Worm (Caenorhabditis elegans) whole organism, L1 larva: ENCODE data around the gene folt-2.

Experiments used
- C04F5.9 ChIP-seq: sonication (generic microtip); optimal IDR thresholded peaks from 2 replicates; lab custom pipeline; 2016; ENCODE audit warnings: missing genetic modification characterization, missing compliant biosample characterization
- C16A3.4 ChIP-seq: fragments of 150-350 bp; optimal IDR thresholded peaks from 2 replicates; lab custom pipeline; 2014; ENCODE audit warnings: missing biosample characterization, missing genetic modification characterization
- C34B4.2 ChIP-seq: sonication (generic microtip); optimal IDR thresholded peaks from 2 replicates; lab custom pipeline; 2017; ENCODE audit warnings: mild to moderate bottlenecking, missing genetic modification characterization, missing compliant biosample characterization
- Y116A8C.19 ChIP-seq: sonication (generic microtip); optimal IDR thresholded peaks from 2 replicates; lab custom pipeline; 2016; ENCODE audit warnings: missing compliant biosample characterization, missing genetic modification characterization, borderline replicate concordance
- aha-1 ChIP-seq: fragments of 150-350 bp; optimal IDR thresholded peaks from 2 replicates; lab custom pipeline; 2014; ENCODE audit warnings: missing biosample characterization, missing genetic modification characterization
- aly-2 ChIP-seq: fragments of 150-350 bp; optimal IDR thresholded peaks from 2 replicates; lab custom pipeline; 2014; ENCODE audit warnings: missing biosample characterization, missing genetic modification characterization
- ceh-82 ChIP-seq, 3 experiments: fragments of 150-350 bp in 1 of 3; sonication (generic microtip) in 2 of 3; optimal IDR thresholded peaks; 2 replicates each; lab custom pipeline; 2014 to 2017; ENCODE audit warnings: missing biosample characterization in 3 of 3, missing genetic modification characterization in 3 of 3
- ceh-90 ChIP-seq: sonication (generic microtip); optimal IDR thresholded peaks from 2 replicates; lab custom pipeline; 2016; ENCODE audit warnings: missing genetic modification characterization, missing compliant biosample characterization
- ces-1 ChIP-seq: fragments of 150-350 bp; optimal IDR thresholded peaks from 2 replicates; lab custom pipeline; 2014; ENCODE audit warnings: missing biosample characterization, missing genetic modification reagents, missing genetic modification characterization
- dsc-1 ChIP-seq: sonication (generic microtip); optimal IDR thresholded peaks from 2 replicates; lab custom pipeline; 2016; ENCODE audit warnings: mild to moderate bottlenecking, missing genetic modification characterization, missing compliant biosample characterization
- efl-3 ChIP-seq: fragments of 200-800 bp; sonication (Bioruptor generic); optimal IDR thresholded peaks from 2 replicates; lab custom pipeline; 2018; ENCODE audit warnings: mild to moderate bottlenecking, missing genetic modification characterization, missing compliant biosample characterization
- egl-13 ChIP-seq: sonication (generic microtip); optimal IDR thresholded peaks from 2 replicates; lab custom pipeline; 2016; ENCODE audit warnings: missing genotype, missing genetic modification reagents, missing genetic modification characterization, missing compliant biosample characterization
- egl-27 ChIP-seq, 2 experiments: fragments of 150-350 bp in 1 of 2; sonication (generic microtip); optimal IDR thresholded peaks; 3 replicates each; lab custom pipeline; 2017 to 2018; ENCODE audit warnings: missing biosample characterization in 2 of 2, missing genetic modification characterization in 2 of 2, missing genetic modification reagents in 2 of 2
- fkh-4 ChIP-seq: sonication (generic microtip); optimal IDR thresholded peaks from 2 replicates; lab custom pipeline; 2016; ENCODE audit warnings: missing compliant biosample characterization, missing genetic modification characterization, borderline replicate concordance
- hlh-17 ChIP-seq: fragments of 200-800 bp; sonication (Bioruptor generic); optimal IDR thresholded peaks from 2 replicates; lab custom pipeline; 2018; ENCODE audit warnings: missing genetic modification characterization, mild to moderate bottlenecking, missing compliant biosample characterization, moderate library complexity, borderline replicate concordance
- hlh-4 ChIP-seq: sonication (generic microtip); optimal IDR thresholded peaks from 2 replicates; lab custom pipeline; 2016; ENCODE audit warnings: mild to moderate bottlenecking, missing genetic modification characterization, missing compliant biosample characterization
- irx-1 ChIP-seq: sonication (generic microtip); optimal IDR thresholded peaks from 2 replicates; lab custom pipeline; 2016; ENCODE audit warnings: missing genetic modification characterization, missing compliant biosample characterization
- lin-14 ChIP-seq: fragments of 200-800 bp; sonication (Bioruptor generic); optimal IDR thresholded peaks from 2 replicates; lab custom pipeline; 2018; ENCODE audit warnings: mild to moderate bottlenecking, missing genetic modification characterization, moderate library complexity, missing compliant biosample characterization
- lir-3 ChIP-seq: sonication (generic microtip); optimal IDR thresholded peaks from 2 replicates; lab custom pipeline; 2016; ENCODE audit warnings: mild to moderate bottlenecking, missing genetic modification characterization, moderate library complexity, missing compliant biosample characterization; ENCODE audit not compliant: poor library complexity
- lsy-2 ChIP-seq, 2 experiments: fragments of 150-350 bp; optimal IDR thresholded peaks; 2 replicates each; lab custom pipeline; 2014; ENCODE audit warnings: missing biosample characterization in 2 of 2, missing genetic modification characterization in 2 of 2
- mdl-1 ChIP-seq, 2 experiments: fragments of 150-350 bp; optimal IDR thresholded peaks; 2 replicates each; lab custom pipeline; 2014 to 2017; ENCODE audit warnings: missing biosample characterization in 2 of 2, missing genetic modification characterization in 2 of 2, inconsistent platforms in 1 of 2
- nhr-11 ChIP-seq: fragments of 150-350 bp; optimal IDR thresholded peaks from 2 replicates; lab custom pipeline; 2014; ENCODE audit warnings: missing biosample characterization, missing genetic modification characterization
- nhr-19 ChIP-seq: fragments of 200-800 bp; sonication (Bioruptor generic); conservative IDR thresholded peaks from 2 replicates; pipeline ENCODE4 v1.3.6; 2022; ENCODE audit warnings: missing genetic modification characterization, missing compliant biosample characterization
- nhr-20 ChIP-seq: sonication (generic microtip); optimal IDR thresholded peaks from 2 replicates; lab custom pipeline; 2016; ENCODE audit warnings: mild to moderate bottlenecking, missing genetic modification characterization, missing compliant biosample characterization
- nhr-237 ChIP-seq: fragments of 150-350 bp; optimal IDR thresholded peaks from 2 replicates; lab custom pipeline; 2014; ENCODE audit warnings: missing biosample characterization, missing genetic modification characterization
- nhr-28 ChIP-seq: fragments of 150-350 bp; optimal IDR thresholded peaks from 2 replicates; lab custom pipeline; 2014; ENCODE audit warnings: missing biosample characterization, missing genetic modification characterization
- nhr-76 ChIP-seq: sonication (generic microtip); optimal IDR thresholded peaks from 2 replicates; lab custom pipeline; 2017; ENCODE audit warnings: missing biosample characterization, missing genetic modification characterization
- nhr-77 ChIP-seq: fragments of 150-350 bp; optimal IDR thresholded peaks from 2 replicates; lab custom pipeline; 2014; ENCODE audit warnings: missing biosample characterization, missing genetic modification characterization
- nhr-90 ChIP-seq: sonication (generic microtip); optimal IDR thresholded peaks from 2 replicates; lab custom pipeline; 2016; ENCODE audit warnings: mild to moderate bottlenecking, missing genetic modification characterization, missing compliant biosample characterization; ENCODE audit not compliant: poor library complexity
- pqm-1 ChIP-seq: sonication (generic microtip); optimal IDR thresholded peaks from 3 replicates; lab custom pipeline; 2017; ENCODE audit warnings: missing biosample characterization, missing genetic modification characterization
- rnt-1 ChIP-seq: sonication (generic microtip); optimal IDR thresholded peaks from 2 replicates; lab custom pipeline; 2016; ENCODE audit warnings: mild to moderate bottlenecking, missing genetic modification characterization, moderate library complexity, missing compliant biosample characterization
- snpc-4 ChIP-seq: fragments of 150-350 bp; optimal IDR thresholded peaks from 2 replicates; lab custom pipeline; 2014; ENCODE audit warnings: missing biosample characterization, missing genetic modification characterization
- sup-37 ChIP-seq: fragments of 200-800 bp; sonication (Bioruptor generic); optimal IDR thresholded peaks from 2 replicates; lab custom pipeline; 2018; ENCODE audit warnings: mild to moderate bottlenecking, missing genetic modification characterization, missing compliant biosample characterization
- swsn-7 ChIP-seq: sonication (generic microtip); optimal IDR thresholded peaks from 2 replicates; lab custom pipeline; 2016; ENCODE audit warnings: missing genetic modification characterization, missing compliant biosample characterization
- tlp-1 ChIP-seq: fragments of 150-350 bp; optimal IDR thresholded peaks from 2 replicates; lab custom pipeline; 2014; ENCODE audit warnings: missing biosample characterization, missing genetic modification characterization
- unc-62 ChIP-seq: fragments of 150-350 bp; optimal IDR thresholded peaks from 2 replicates; lab custom pipeline; 2014; ENCODE audit warnings: missing biosample characterization, missing genetic modification reagents, missing genetic modification characterization
- unc-86 ChIP-seq: sonication (generic microtip); optimal IDR thresholded peaks from 2 replicates; lab custom pipeline; 2016; ENCODE audit warnings: missing genetic modification characterization, missing compliant biosample characterization
- zag-1 ChIP-seq: fragments of 150-350 bp; optimal IDR thresholded peaks from 2 replicates; lab custom pipeline; 2014; ENCODE audit warnings: missing biosample characterization, missing genetic modification characterization
- zip-4 ChIP-seq: fragments of 200-800 bp; sonication (Bioruptor generic); optimal IDR thresholded peaks from 2 replicates; lab custom pipeline; 2018; ENCODE audit warnings: mild to moderate bottlenecking, missing genetic modification characterization, moderate library complexity, missing compliant biosample characterization
- ztf-11 ChIP-seq, 2 experiments: sonication (generic microtip); optimal IDR thresholded peaks; 2 replicates each; lab custom pipeline; 2016 to 2017; ENCODE audit warnings: missing genetic modification characterization in 2 of 2, missing biosample characterization in 1 of 2, missing compliant biosample characterization in 1 of 2
- ztf-4 ChIP-seq: fragments of 150-350 bp; optimal IDR thresholded peaks from 2 replicates; lab custom pipeline; 2014; ENCODE audit warnings: missing biosample characterization, missing genetic modification characterization

Gene folt-2

DNA sequence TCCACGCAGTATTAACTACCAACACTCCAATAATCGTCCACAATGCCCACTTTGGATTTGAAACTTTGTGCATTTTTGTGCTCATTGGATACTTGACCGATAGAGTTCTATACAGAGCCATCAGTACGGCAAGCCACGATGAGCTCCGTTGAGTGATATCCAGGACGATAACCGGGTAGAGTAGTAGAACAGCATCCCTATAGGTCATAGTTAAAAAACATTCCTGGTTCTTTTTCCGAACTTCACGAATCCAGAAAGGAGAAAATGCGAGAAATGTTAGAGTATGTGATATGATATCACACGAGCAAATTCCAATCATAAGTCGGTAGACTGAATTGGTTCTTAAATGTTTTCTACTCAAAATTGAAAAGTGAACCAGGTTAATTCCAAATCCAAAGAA, 12.9 kb upstream of the folt-2 start:
- no peak for TF ChIP-seq unc-86 (tag; lab: Kevin White, UChicago)
- TF ChIP-seq, all 84 proteins: peak for 0

DNA sequence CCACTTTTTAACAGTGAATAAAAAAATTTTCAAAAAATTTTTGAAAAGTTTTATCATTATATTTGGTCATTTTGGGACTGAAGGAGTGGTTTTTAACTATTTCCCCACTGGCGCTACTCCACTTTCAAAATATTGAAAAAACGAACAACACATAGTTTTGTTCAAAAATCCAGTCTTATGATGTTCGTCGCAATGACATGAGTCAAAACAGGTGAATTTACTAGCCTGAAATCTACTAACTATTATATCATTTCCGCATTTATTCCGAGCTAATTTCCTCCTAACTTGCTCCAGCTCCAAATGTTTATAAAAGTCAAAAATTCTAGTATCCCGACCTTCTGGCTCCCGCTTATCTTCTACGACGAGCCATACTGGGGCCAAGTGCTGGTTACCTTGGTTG, 9.0 kb upstream of the folt-2 start, which contains the start of gene sre-24:
Gene sre-24, plus strand, starts transcription at position 301 of the 400 bp plus-strand sequence.
- no peak for TF ChIP-seq nhr-11 (tag; lab: Kevin White, UChicago)
- TF ChIP-seq C04F5.9 (tag; lab: Kevin White, UChicago): no peak
- TF ChIP-seq snpc-4 (tag; lab: Kevin White, UChicago): no peak
- TF ChIP-seq nhr-19: no peak
- no peak for TF ChIP-seq C16A3.4 (tag; lab: Kevin White, UChicago)
- no peak for TF ChIP-seq hlh-17 (GFP tag; lab: Kevin White, UChicago)
- TF ChIP-seq ztf-11 (tag; optimal IDR thresholded peaks at IDR 0.05; lab: Kevin White, UChicago): no peak
- no peak for TF ChIP-seq zip-4 (GFP tag; lab: Kevin White, UChicago)
- TF ChIP-seq aly-2 (tag; lab: Kevin White, UChicago): no peak
- no peak for TF ChIP-seq efl-3 (GFP tag; lab: Kevin White, UChicago)
- TF ChIP-seq irx-1 (tag; lab: Kevin White, UChicago): no peak
- TF ChIP-seq sup-37 (GFP tag; lab: Kevin White, UChicago): no peak
- no peak for TF ChIP-seq lir-3 (tag; lab: Kevin White, UChicago)
- no peak for TF ChIP-seq hlh-4
- TF ChIP-seq swsn-7: no peak
- no peak for TF ChIP-seq aha-1 (tag; lab: Kevin White, UChicago)
- no peak for TF ChIP-seq ztf-4 (tag; lab: Kevin White, UChicago)
- no peak for TF ChIP-seq lsy-2 (tag; optimal IDR thresholded peaks at IDR 0.05; lab: Kevin White, UChicago)
- TF ChIP-seq pqm-1 (tag; lab: Kevin White, UChicago): no peak
- no peak for TF ChIP-seq dsc-1
- TF ChIP-seq, all 84 proteins: peak for 0

DNA sequence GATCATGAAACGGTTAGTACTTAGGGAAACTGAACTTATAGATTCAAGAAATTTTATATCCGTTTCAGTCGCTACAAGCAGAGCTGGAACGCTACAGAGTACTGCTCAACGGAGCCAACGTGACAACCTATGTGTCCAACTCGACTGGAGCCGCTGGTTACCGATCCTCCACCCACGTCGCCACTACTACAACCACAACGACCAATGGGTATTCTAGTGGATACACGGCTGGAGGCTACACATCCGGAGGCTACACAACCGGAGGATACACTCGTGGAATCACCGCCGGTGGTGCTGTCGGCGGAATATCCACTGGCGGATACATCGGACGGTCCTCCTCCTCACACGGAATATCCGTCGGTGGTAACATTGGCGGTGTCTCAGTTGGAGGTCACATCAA, 7.7 kb upstream of the folt-2 start:
- TF ChIP-seq aly-2 (tag; lab: Kevin White, UChicago) (no peak), zag-1 (tag; lab: Kevin White, UChicago) (no peak), nhr-77 (no peak), egl-27 (tag; optimal IDR thresholded peaks at IDR 0.05; lab: Kevin White, UChicago) (no peak), ztf-4 (tag; lab: Kevin White, UChicago) (no peak), nhr-28 (no peak), dsc-1 (no peak), egl-13 (tag; lab: Kevin White, UChicago) (no peak), lin-14 (GFP tag; lab: Kevin White, UChicago) (no peak), lsy-2 (tag; optimal IDR thresholded peaks at IDR 0.05; lab: Kevin White, UChicago) (no peak), Y116A8C.19 (tag; lab: Kevin White, UChicago) (no peak), fkh-4 (no peak), hlh-17 (GFP tag; lab: Kevin White, UChicago) (no peak), rnt-1 (no peak), nhr-11 (tag; lab: Kevin White, UChicago) (no peak), tlp-1 (tag; lab: Kevin White, UChicago) (no peak), ceh-90 (tag; lab: Kevin White, UChicago) (no peak)

DNA sequence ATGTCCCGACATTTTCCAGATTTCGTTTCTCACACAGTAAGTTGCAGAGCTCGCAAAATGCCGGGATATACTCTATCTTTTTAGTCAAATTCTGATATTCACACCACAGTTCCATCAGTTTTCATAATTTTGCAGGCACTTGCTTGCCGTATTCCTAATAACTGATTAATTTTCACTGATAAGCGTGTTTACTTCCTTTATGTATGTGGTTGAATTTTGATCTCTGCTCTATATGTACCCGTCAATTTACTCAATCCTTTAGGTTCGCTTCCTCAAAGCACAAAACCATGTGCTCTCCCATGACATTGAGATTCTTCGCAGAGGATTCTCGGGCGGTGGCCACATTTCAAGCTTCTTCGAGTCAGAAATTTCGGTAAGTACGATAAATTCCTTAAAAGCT, 6.2 kb upstream of the folt-2 start:
- no peak for TF ChIP-seq mdl-1 (tag; optimal IDR thresholded peaks at IDR 0.05; lab: Kevin White, UChicago)
- TF ChIP-seq nhr-76 (tag; lab: Kevin White, UChicago): no peak
- TF ChIP-seq ceh-82 (tag; optimal IDR thresholded peaks at IDR 0.05; lab: Kevin White, UChicago): no peak
- TF ChIP-seq nhr-20 (tag; lab: Kevin White, UChicago): no peak
- TF ChIP-seq ces-1: no peak
- no peak for TF ChIP-seq C34B4.2 (tag; lab: Kevin White, UChicago)
- TF ChIP-seq lir-3 (tag; lab: Kevin White, UChicago): no peak
- TF ChIP-seq unc-62 (GFP tag; lab: Kevin White, UChicago): no peak
- TF ChIP-seq nhr-77: no peak
- no peak for TF ChIP-seq aha-1 (tag; lab: Kevin White, UChicago)
- no peak for TF ChIP-seq nhr-237 (tag; lab: Kevin White, UChicago)
- TF ChIP-seq nhr-90: no peak
